Fruit fly (Drosophila melanogaster) whole organism: ENCODE data around the gene Nmdar1.

Experiments used
- EcR ChIP-seq, 2 experiments: fragments of >200 bp; optimal IDR thresholded peaks; 2 replicates each; lab custom pipeline; 2017; ENCODE audit warnings: missing biosample characterization in 2 of 2, missing genetic modification characterization in 2 of 2, missing genetic modification reagents in 2 of 2
- psq ChIP-seq: fragments of >200 bp; optimal IDR thresholded peaks from 2 replicates; lab custom pipeline; 2017

DNA sequence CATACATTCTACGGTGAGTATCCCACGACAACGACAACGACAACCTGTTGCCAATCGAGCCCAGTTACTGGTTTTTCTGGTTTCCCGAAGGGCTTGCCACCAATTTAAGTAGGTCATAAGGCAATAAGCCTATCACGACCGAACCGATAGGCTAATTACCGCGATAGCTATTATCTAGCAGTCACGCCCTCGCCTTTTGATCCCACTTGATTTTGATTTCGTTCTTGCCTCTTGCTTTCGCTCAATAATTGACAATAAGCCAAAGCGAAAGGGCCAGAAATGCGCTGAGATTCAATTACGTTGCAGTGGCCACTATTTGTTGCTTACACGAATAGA is 5.3 kb downstream of the Nmdar1 start:
- TF ChIP-seq EcR (GFP tag; optimal IDR thresholded peaks at IDR 0.05; lab: Kevin White, UChicago), result peak in 1 of 2 experiments; percentile 14
- TF ChIP-seq psq, result no peak
